Worm (Caenorhabditis elegans): ENCODE measurements around the gene clec-57.
A peak's percentile ranks its signal among the peaks of the same experiment; 100 is the strongest.

The clec-57 gene

DNA sequence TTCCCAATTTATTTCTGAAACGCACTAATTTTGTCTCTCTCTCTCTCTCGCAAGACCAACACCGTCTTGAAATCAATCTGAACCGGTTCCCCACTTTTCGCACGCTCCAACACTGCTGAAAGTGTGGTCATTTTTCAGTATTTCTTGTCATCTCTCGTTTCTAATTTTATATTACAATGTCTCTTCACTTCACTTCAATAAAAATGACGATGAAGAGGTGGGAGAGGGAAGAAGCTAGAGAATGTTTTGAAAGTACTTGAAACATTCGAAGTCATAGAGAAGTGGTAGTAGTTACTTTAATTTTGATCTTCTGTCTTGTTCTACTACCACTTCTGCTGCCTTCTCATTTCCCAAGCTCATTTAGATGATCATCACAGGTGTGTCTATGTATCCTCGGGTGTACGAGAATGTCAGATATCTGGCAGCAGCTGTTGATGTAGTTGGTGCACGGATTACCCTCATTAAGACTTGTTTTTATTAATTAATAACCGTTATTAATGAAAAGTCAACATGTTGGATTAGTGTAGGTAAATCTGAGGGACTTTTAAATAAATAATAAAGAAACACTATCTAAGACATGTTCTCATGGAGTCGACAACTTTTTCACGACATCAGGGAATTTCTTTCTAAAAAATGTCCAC is 30.8 kb upstream of the clec-57 start:
- no peak for TF ChIP-seq unc-39 (tag; optimal IDR thresholded peaks at IDR 0.05)

DNA sequence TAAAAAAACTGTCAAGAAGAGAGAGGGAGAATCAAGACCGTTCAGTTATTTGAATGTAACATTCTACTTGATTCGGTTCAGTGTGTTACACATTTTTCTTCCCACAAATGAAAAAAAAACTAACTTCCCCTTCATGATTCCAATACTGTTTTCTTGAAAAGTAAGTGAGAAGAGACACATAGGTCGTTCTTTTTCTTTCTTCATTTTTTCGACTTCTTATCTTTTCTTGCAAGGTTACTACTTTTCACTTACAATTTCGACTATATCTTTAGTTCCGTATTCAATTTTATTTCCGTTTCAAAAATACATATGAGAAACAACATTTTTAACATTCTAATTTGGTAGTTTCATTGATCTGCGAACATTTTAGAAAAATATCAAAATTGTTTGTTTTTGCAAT is 29.8 kb upstream of the clec-57 start:
- TF ChIP-seq unc-62 (GFP tag; optimal IDR thresholded peaks at IDR 0.05), result no peak
- no peak for TF ChIP-seq lin-39 (tag; optimal IDR thresholded peaks at IDR 0.05)
- no peak for TF ChIP-seq C34F6.9 (tag; optimal IDR thresholded peaks at IDR 0.05)
- TF ChIP-seq lin-13 (GFP tag; optimal IDR thresholded peaks at IDR 0.05), result no peak
- no peak for TF ChIP-seq nhr-12 (tag; optimal IDR thresholded peaks at IDR 0.05)
- TF ChIP-seq sma-9 (GFP tag; optimal IDR thresholded peaks at IDR 0.05), result no peak
- TF ChIP-seq sma-9 (tag; optimal IDR thresholded peaks at IDR 0.05), result no peak
- no peak for TF ChIP-seq gmeb-1 (tag; optimal IDR thresholded peaks at IDR 0.05)
- TF ChIP-seq sma-3 (GFP tag; optimal IDR thresholded peaks at IDR 0.05), result no peak
- no peak for TF ChIP-seq lsy-2 (tag; optimal IDR thresholded peaks at IDR 0.05)
- no peak for TF ChIP-seq elt-3 (tag; optimal IDR thresholded peaks at IDR 0.05)
- TF ChIP-seq nhr-10 (tag; optimal IDR thresholded peaks at IDR 0.05), result no peak
- TF ChIP-seq zag-1 (tag; optimal IDR thresholded peaks at IDR 0.05), result no peak
- no peak for TF ChIP-seq skn-1 (tag; optimal IDR thresholded peaks at IDR 0.05)
- TF ChIP-seq ZK546.5 (tag; optimal IDR thresholded peaks at IDR 0.05), result no peak
- no peak for TF ChIP-seq nhr-23 (tag; optimal IDR thresholded peaks at IDR 0.05)
- no peak for TF ChIP-seq nhr-21 (tag; optimal IDR thresholded peaks at IDR 0.05)
- TF ChIP-seq nhr-6 (tag; optimal IDR thresholded peaks at IDR 0.05), result no peak
- TF ChIP-seq mdl-1 (tag; optimal IDR thresholded peaks at IDR 0.05), result no peak
- no peak for TF ChIP-seq ceh-82 (tag; optimal IDR thresholded peaks at IDR 0.05)
- TF ChIP-seq crh-2 (tag; optimal IDR thresholded peaks at IDR 0.05), result no peak

DNA sequence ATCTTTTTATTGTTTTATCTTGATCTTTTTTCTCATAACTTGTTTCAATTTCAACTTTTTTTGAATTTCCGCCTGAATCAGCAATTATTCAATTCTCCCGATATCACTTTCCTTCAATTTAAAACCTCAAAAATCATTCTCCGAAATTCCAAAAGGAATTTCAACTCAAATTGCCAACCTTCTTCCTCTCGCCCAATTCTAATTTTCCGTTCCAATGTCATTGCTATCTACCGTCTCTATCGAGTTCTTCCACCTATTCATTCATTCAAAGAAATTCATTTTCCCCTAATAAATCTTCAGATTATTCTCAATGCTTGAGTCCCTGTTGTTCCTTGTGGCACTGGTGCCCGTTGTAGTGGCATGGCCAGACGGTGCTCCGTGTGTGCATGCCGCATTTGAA is 28.2 kb upstream of the clec-57 start, which contains the start of gene F23B12.4:
TSS of gene F23B12.4 (plus strand) at position 301 of the 400 bp plus-strand sequence.
- no peak for TF ChIP-seq gmeb-1 (tag; optimal IDR thresholded peaks at IDR 0.05)
- no peak for TF ChIP-seq ztf-1 (GFP tag; conservative IDR thresholded peaks at IDR 0.05)
- no peak for TF ChIP-seq lin-39 (tag; optimal IDR thresholded peaks at IDR 0.05)
- no peak for TF ChIP-seq nhr-77 (tag; optimal IDR thresholded peaks at IDR 0.05)
- TF ChIP-seq ztf-4 (tag; optimal IDR thresholded peaks at IDR 0.05), result no peak
- no peak for TF ChIP-seq nhr-23 (tag; optimal IDR thresholded peaks at IDR 0.05)
- TF ChIP-seq dmd-4 (tag; optimal IDR thresholded peaks at IDR 0.05), result no peak

DNA sequence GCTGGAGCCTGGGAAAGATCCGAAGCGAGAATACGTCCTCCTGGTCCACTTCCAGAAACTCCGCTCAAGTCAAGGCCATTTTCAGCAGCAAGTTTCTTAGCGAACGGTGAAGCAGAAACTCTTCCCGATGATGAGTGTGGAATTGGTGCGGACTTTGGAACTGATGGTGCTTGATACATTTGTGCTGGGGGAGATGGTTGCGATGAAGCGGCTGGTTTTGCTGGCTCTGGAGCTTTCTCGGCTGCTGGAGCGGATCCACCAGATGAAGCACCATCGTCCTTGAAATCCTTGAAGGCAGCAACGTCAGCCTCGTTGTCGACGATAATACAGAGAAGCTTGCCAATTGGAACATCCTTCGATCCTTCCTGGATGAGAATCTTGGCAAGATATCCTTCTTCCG is 22.6 kb upstream of the clec-57 start:
- TF ChIP-seq R02D3.7 (tag; optimal IDR thresholded peaks at IDR 0.05), result no peak
- TF ChIP-seq skn-1 (tag; optimal IDR thresholded peaks at IDR 0.05), result no peak
- TF ChIP-seq nhr-77 (tag; optimal IDR thresholded peaks at IDR 0.05), result no peak
- no peak for TF ChIP-seq ztf-11 (tag; optimal IDR thresholded peaks at IDR 0.05)
- no peak for TF ChIP-seq unc-55 (GFP tag; optimal IDR thresholded peaks at IDR 0.05)
- no peak for TF ChIP-seq ZK546.5 (tag; optimal IDR thresholded peaks at IDR 0.05)
- no peak for TF ChIP-seq mbf-1 (tag; optimal IDR thresholded peaks at IDR 0.05)
- TF ChIP-seq fos-1 (tag; optimal IDR thresholded peaks at IDR 0.05), result no peak
- no peak for TF ChIP-seq nhr-6 (tag; optimal IDR thresholded peaks at IDR 0.05)

DNA sequence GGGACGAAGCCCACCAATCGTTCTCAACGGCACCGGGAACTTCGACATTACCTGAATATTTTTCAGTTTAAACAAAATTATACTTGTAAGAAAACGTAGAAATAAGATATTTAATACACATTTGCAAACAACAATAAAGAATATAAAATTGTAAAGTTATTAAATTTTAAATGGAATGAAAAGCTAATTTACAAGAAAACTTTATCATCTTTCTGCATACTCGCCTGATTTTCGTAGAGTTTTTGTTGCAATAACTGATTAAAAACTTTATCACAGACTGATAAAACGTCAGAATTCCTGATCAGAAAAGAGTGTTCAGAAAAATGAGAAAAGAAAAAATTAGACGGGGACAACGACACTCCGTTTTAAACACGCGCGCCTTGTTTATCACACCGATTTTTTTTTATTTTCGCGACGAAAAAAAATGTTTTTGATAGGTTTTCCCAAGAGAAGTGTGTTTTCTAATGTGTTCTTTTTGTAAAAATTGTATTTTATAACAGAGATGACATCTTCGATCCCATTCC is 21.7 kb upstream of the clec-57 start, which contains the start of the genes dlat-1 and fntb-1:
TSS of gene dlat-1 (minus strand) at position 51 of the 524 bp plus-strand sequence.
TSS of gene fntb-1 (plus strand) at position 412 of the 524 bp plus-strand sequence.
- no peak for TF ChIP-seq nhr-77 (tag; optimal IDR thresholded peaks at IDR 0.05)
- peak; percentile 10 for TF ChIP-seq gmeb-1 (tag; optimal IDR thresholded peaks at IDR 0.05)
- peak; percentile 8 for TF ChIP-seq crh-2 (tag; optimal IDR thresholded peaks at IDR 0.05)
- no peak for TF ChIP-seq zag-1 (tag; optimal IDR thresholded peaks at IDR 0.05)
- no peak for TF ChIP-seq nhr-21 (tag; optimal IDR thresholded peaks at IDR 0.05)
- TF ChIP-seq unc-55 (GFP tag; optimal IDR thresholded peaks at IDR 0.05), result peak; percentile 9
- peak; percentile 80 for TF ChIP-seq fos-1 (tag; optimal IDR thresholded peaks at IDR 0.05)

DNA sequence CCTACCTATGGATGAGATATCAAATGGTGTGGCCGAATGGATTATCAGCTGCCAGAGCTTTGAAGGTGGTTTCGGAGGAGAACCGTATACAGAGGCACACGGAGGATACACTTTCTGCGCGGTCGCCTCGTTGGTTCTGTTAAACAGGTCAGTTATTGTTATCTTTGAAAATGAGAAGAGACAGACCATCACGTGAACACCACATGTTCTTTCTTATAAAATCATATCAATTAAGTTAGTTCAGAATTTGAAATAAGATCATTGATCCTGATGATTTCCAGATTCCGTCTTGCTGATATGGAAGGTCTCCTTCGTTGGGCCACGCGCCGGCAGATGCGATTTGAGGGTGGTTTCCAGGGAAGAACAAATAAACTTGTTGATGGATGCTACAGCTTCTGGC is 20.4 kb upstream of the clec-57 start:
- TF ChIP-seq nhr-21 (tag; optimal IDR thresholded peaks at IDR 0.05) (peak; percentile 35), elt-1 (tag; optimal IDR thresholded peaks at IDR 0.05) (no peak)
